Fruit fly (Drosophila melanogaster) whole organism, adult: ENCODE results near the gene Hr96.

Source experiments
- CG11617 ChIP-seq: fragments of 200-800 bp; sonication (Bioruptor generic); optimal IDR thresholded peaks from 2 replicates; lab custom pipeline; 2017; ENCODE audit warnings: mild to moderate bottlenecking, missing biosample characterization, missing genetic modification reagents, missing genetic modification characterization
- CG1620 ChIP-seq: fragments of 200-800 bp; sonication (Bioruptor generic); optimal IDR thresholded peaks from 2 replicates; lab custom pipeline; 2016; ENCODE audit warnings: missing biosample characterization, missing genetic modification characterization
- CG33017 ChIP-seq: fragments of 200-800 bp; sonication (Bioruptor generic); optimal IDR thresholded peaks from 2 replicates; lab custom pipeline; 2018; ENCODE audit warnings: missing biosample characterization, mild to moderate bottlenecking, missing genetic modification characterization, moderate library complexity
- Crg-1 ChIP-seq: fragments of 200-800 bp; sonication (Bioruptor generic); optimal IDR thresholded peaks from 2 replicates; lab custom pipeline; 2016; ENCODE audit warnings: missing biosample characterization, missing genetic modification characterization
- Hr96 ChIP-seq: fragments of 200-800 bp; sonication (Bioruptor generic); optimal IDR thresholded peaks from 2 replicates; lab custom pipeline; 2016; ENCODE audit warnings: missing biosample characterization, missing genetic modification characterization
- cic ChIP-seq: fragments of 200-800 bp; sonication (Bioruptor generic); optimal IDR thresholded peaks from 2 replicates; lab custom pipeline; 2017; ENCODE audit warnings: missing biosample characterization, mild to moderate bottlenecking, missing genetic modification characterization, moderate library complexity
- cnc ChIP-seq, 2 experiments: fragments of >200 bp; optimal IDR thresholded peaks; 2 replicates each; lab custom pipeline; 2017
- kay ChIP-seq: fragments of 200-800 bp; sonication (Bioruptor generic); peaks from one replicate; lab custom pipeline; 2016; ENCODE audit warnings: missing biosample characterization, missing genetic modification characterization, borderline replicate concordance
- toe ChIP-seq: fragments of 200-800 bp; sonication (Bioruptor generic); optimal IDR thresholded peaks from 2 replicates; lab custom pipeline; 2016; ENCODE audit warnings: missing biosample characterization, missing genetic modification characterization

DNA sequence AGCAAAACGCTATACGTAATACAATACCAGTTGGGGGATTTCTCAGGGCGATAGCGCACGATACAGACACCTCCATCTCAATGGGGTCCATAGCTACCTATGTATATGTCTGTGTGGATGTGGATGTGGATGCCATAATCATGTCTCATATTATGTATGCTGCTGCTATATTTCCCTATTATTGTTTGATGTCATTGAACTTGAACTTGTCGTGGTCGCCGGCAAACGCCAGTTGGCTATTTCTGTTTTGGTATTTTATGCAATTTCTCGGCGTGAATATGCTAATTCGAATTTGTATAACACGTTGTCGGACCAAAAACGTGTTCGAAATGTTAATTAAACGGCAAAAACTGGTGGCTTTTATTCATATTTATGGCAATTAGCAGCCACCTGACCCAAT lies 19.3 kb upstream of the Hr96 start:
- TF ChIP-seq CG11617 (GFP tag; lab: Kevin White, UChicago) (no peak), Crg-1 (GFP tag; lab: Kevin White, UChicago) (no peak), toe (GFP tag; lab: Kevin White, UChicago) (no peak), cnc (optimal IDR thresholded peaks at IDR 0.05; lab: Kevin White, UChicago) (no peak), CG1620 (no peak), kay (no peak), CG33017 (no peak), cic (GFP tag; lab: Kevin White, UChicago) (no peak), Hr96 (GFP tag; lab: Kevin White, UChicago) (no peak)
